Worm (Caenorhabditis elegans) whole organism, L2 larva: ENCODE results near the gene rig-4.
A peak's percentile ranks its signal among the peaks of the same experiment; 100 is the strongest.

Experiments used
- C34F6.9 ChIP-seq: fragments of 150-350 bp; optimal IDR thresholded peaks from 2 replicates; lab custom pipeline; 2014; ENCODE audit warnings: missing biosample characterization, missing genetic modification characterization
- R02D3.7 ChIP-seq: fragments of 150-350 bp; optimal IDR thresholded peaks from 2 replicates; lab custom pipeline; 2014; ENCODE audit warnings: missing biosample characterization, missing genetic modification characterization
- Y55F3AM.14 ChIP-seq: fragments of 200-800 bp; sonication (Bioruptor generic); optimal IDR thresholded peaks from 2 replicates; lab custom pipeline; 2018; ENCODE audit warnings: mild to moderate bottlenecking, missing genetic modification characterization, missing compliant biosample characterization
- aly-2 ChIP-seq: fragments of 150-350 bp; optimal IDR thresholded peaks from 2 replicates; lab custom pipeline; 2014; ENCODE audit warnings: missing biosample characterization, missing genetic modification characterization
- ama-1 ChIP-seq: fragments of 150-350 bp; optimal IDR thresholded peaks from 2 replicates; lab custom pipeline; 2018; ENCODE audit warnings: inconsistent platforms
- blmp-1 ChIP-seq: sonication (generic microtip); optimal IDR thresholded peaks from 2 replicates; lab custom pipeline; 2017; ENCODE audit warnings: missing genetic modification characterization, mild to moderate bottlenecking, missing compliant biosample characterization, antibody characterized with exemption, moderate library complexity; ENCODE audit not compliant: insufficient read depth
- ceh-16 ChIP-seq: fragments of 150-350 bp; optimal IDR thresholded peaks from 2 replicates; lab custom pipeline; 2014; ENCODE audit warnings: missing biosample characterization, missing genetic modification characterization
- crh-2 ChIP-seq: sonication (generic microtip); optimal IDR thresholded peaks from 2 replicates; lab custom pipeline; 2017; ENCODE audit warnings: missing biosample characterization, missing genetic modification characterization
- dmd-4 ChIP-seq: sonication (generic microtip); optimal IDR thresholded peaks from 2 replicates; lab custom pipeline; 2017; ENCODE audit warnings: missing biosample characterization, missing genetic modification characterization
- egl-27 ChIP-seq: sonication (generic microtip); optimal IDR thresholded peaks from 3 replicates; lab custom pipeline; 2017; ENCODE audit warnings: missing biosample characterization, missing genetic modification reagents, missing genetic modification characterization
- elt-1 ChIP-seq: fragments of 150-350 bp; optimal IDR thresholded peaks from 2 replicates; lab custom pipeline; 2014; ENCODE audit warnings: missing biosample characterization, missing genetic modification characterization
- elt-3 ChIP-seq: sonication (generic microtip); optimal IDR thresholded peaks from 2 replicates; lab custom pipeline; 2017; ENCODE audit warnings: missing biosample characterization, missing genetic modification characterization
- lin-11 ChIP-seq: fragments of 150-350 bp; sonication (generic microtip); optimal IDR thresholded peaks from 2 replicates; lab custom pipeline; 2014; ENCODE audit warnings: missing biosample characterization, missing genetic modification characterization, inconsistent platforms, mixed read lengths
- lin-13 ChIP-seq: fragments of 150-350 bp; optimal IDR thresholded peaks from 2 replicates; lab custom pipeline; 2014; ENCODE audit warnings: missing biosample characterization, missing genetic modification reagents, missing genetic modification characterization
- mab-5 ChIP-seq: fragments of 150-350 bp; optimal IDR thresholded peaks from 2 replicates; lab custom pipeline; 2014; ENCODE audit warnings: missing biosample characterization, missing genetic modification characterization
- mbf-1 ChIP-seq: sonication (generic microtip); optimal IDR thresholded peaks from 2 replicates; lab custom pipeline; 2017; ENCODE audit warnings: missing biosample characterization, missing genetic modification characterization
- mdl-1 ChIP-seq, 2 experiments: fragments of 150-350 bp in 1 of 2; sonication (generic microtip) in 1 of 2; optimal IDR thresholded peaks; 2 replicates each; lab custom pipeline; 2017; ENCODE audit warnings: missing biosample characterization in 2 of 2, missing genetic modification characterization in 2 of 2
- nhr-12 ChIP-seq: fragments of 150-350 bp; optimal IDR thresholded peaks from 2 replicates; lab custom pipeline; 2014; ENCODE audit warnings: missing biosample characterization, missing genetic modification characterization
- nhr-23 ChIP-seq: fragments of 150-350 bp; optimal IDR thresholded peaks from 2 replicates; lab custom pipeline; 2014; ENCODE audit warnings: missing biosample characterization, missing genetic modification reagents, missing genetic modification characterization
- nhr-25 ChIP-seq: fragments of 150-350 bp; sonication (generic microtip); optimal IDR thresholded peaks from 3 replicates; lab custom pipeline; 2014; ENCODE audit warnings: missing biosample characterization, missing genetic modification characterization
- nhr-6 ChIP-seq: fragments of 150-350 bp; optimal IDR thresholded peaks from 2 replicates; lab custom pipeline; 2014; ENCODE audit warnings: missing biosample characterization, missing genetic modification characterization
- nhr-77 ChIP-seq: fragments of 150-350 bp; optimal IDR thresholded peaks from 2 replicates; lab custom pipeline; 2014; ENCODE audit warnings: missing biosample characterization, missing genetic modification characterization
- peb-1 ChIP-seq: fragments of 150-350 bp; optimal IDR thresholded peaks from 2 replicates; lab custom pipeline; 2014; ENCODE audit warnings: missing biosample characterization, missing genetic modification characterization
- sma-3 ChIP-seq: sonication (generic microtip); optimal IDR thresholded peaks from 2 replicates; lab custom pipeline; 2016; ENCODE audit warnings: missing genetic modification reagents, missing genetic modification characterization, missing compliant biosample characterization
- sma-9 ChIP-seq, 2 experiments: fragments of 150-350 bp in 1 of 2; sonication (generic microtip) in 1 of 2; optimal IDR thresholded peaks; 2 replicates each; lab custom pipeline; 2014 to 2016; ENCODE audit warnings: missing genetic modification characterization in 2 of 2, mild to moderate bottlenecking in 1 of 2, missing biosample characterization in 1 of 2, missing compliant biosample characterization in 1 of 2, missing genetic modification reagents in 1 of 2, moderate library complexity in 1 of 2
- snpc-4 ChIP-seq: fragments of 150-350 bp; optimal IDR thresholded peaks from 2 replicates; lab custom pipeline; 2014; ENCODE audit warnings: missing biosample characterization, missing genetic modification characterization
- unc-55 ChIP-seq: fragments of 150-350 bp; sonication (generic microtip); optimal IDR thresholded peaks from 3 replicates; lab custom pipeline; 2014; ENCODE audit warnings: missing biosample characterization, missing genetic modification reagents, missing genetic modification characterization
- zag-1 ChIP-seq: fragments of 150-350 bp; optimal IDR thresholded peaks from 2 replicates; lab custom pipeline; 2014; ENCODE audit warnings: missing biosample characterization, missing genetic modification characterization

Gene rig-4

DNA sequence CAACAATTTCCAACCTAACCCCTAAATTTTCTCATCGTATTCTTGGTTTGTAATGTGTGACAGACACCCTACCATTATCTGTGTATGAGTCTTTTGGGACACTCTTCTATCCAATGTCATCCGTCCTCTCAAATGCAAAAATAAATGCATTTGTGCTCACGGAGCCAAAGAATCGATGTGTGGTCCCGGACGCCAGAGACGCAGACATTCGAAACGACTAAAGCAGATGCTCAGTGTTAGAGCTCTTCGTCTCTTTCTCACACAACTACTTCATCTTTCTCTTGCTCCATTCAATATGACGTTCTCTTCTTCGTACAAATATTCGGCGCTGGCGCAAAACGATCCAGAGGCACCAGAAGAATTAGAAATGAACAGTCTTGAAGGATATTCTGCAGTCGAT, 24.3 kb downstream of the rig-4 start, which contains the start of gene unc-24:
Gene unc-24, plus strand, starts transcription at position 283 of the 400 bp plus-strand sequence.
- TF ChIP-seq unc-55 (GFP tag; lab: Kevin White, UChicago) (peak; percentile 73), lin-13 (GFP tag; lab: Kevin White, UChicago) (no peak), mab-5 (peak; percentile 42), zag-1 (peak; percentile 17), crh-2 (tag; lab: Kevin White, UChicago) (peak; percentile 13), sma-9 (GFP tag; optimal IDR thresholded peaks at IDR 0.05; lab: Kevin White, UChicago) (peak; percentile 16), sma-9 (tag; optimal IDR thresholded peaks at IDR 0.05; lab: Kevin White, UChicago) (no peak), aly-2 (tag; lab: Kevin White, UChicago) (no peak), C34F6.9 (peak; percentile 48)
- TF ChIP-seq, all 48 proteins: peak for 6

DNA sequence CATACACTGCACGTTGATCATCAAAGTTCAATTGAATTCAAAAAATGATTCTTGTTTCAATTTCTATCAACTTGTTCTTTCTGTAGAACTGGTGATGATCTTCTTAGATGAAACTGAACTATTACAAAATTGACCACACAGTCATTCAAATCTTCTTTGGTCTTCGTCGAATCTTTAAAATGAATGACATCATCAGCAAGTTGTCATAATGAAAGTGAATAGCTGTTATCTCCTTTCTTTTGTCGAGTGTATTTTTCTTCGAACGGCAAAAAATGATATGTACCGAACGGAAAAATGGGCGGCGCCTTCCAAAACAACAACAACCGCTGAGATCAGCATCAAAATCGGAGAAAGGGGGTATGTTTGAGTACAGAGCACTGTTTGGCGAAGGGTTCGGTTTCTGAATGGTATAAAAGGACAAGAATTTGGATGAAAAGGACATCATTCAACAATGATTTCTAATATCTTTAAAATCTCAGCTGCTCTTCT, 26.4 kb downstream of the rig-4 start, which contains the start of gene ora-1:
Gene ora-1, plus strand, starts transcription at position 439 of the 489 bp plus-strand sequence.
- TF ChIP-seq elt-3 (tag; lab: Kevin White, UChicago), result no peak
- no peak for TF ChIP-seq ama-1
- no peak for TF ChIP-seq lin-11
- peak; percentile 78 for TF ChIP-seq blmp-1 (tag; lab: Kevin White, UChicago)
- TF ChIP-seq nhr-25 (tag; lab: Kevin White, UChicago), result peak; percentile 41
- TF ChIP-seq sma-9 (GFP tag; optimal IDR thresholded peaks at IDR 0.05; lab: Kevin White, UChicago), result no peak
- TF ChIP-seq sma-9 (tag; optimal IDR thresholded peaks at IDR 0.05; lab: Kevin White, UChicago), result no peak
- TF ChIP-seq nhr-6 (tag; lab: Kevin White, UChicago), result no peak
- TF ChIP-seq ceh-16 (tag; lab: Kevin White, UChicago), result no peak
- TF ChIP-seq, all 48 proteins: peak for 2

DNA sequence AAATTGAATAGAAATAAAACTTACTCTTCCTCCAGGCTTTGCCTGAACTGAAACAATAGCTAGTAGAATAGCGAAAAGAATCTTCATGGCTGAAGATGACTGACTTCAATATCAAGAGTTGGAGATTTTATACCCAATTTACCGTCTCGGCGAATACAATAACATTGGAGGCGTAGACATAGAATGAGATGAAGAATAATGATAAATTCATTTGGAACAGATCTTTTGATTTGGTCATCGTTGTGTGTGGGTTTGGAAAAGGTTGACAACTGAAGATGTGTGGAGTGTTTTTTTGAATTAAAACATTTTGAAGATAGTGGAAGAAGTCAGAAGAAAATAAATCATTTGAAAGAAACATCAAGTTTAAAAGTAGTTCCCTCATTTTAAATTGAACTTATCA, 27.7 kb downstream of the rig-4 start, which contains the start of gene F57H12.6:
Gene F57H12.6, minus strand, starts transcription at position 101 of the 400 bp plus-strand sequence.
- TF ChIP-seq mbf-1 (tag; lab: Kevin White, UChicago) (no peak), peb-1 (no peak), nhr-12 (tag; lab: Kevin White, UChicago) (no peak), zag-1 (no peak), ama-1 (no peak), nhr-77 (tag; lab: Kevin White, UChicago) (no peak), sma-3 (GFP tag; lab: Kevin White, UChicago) (no peak), dmd-4 (tag; lab: Kevin White, UChicago) (no peak), aly-2 (tag; lab: Kevin White, UChicago) (no peak)

DNA sequence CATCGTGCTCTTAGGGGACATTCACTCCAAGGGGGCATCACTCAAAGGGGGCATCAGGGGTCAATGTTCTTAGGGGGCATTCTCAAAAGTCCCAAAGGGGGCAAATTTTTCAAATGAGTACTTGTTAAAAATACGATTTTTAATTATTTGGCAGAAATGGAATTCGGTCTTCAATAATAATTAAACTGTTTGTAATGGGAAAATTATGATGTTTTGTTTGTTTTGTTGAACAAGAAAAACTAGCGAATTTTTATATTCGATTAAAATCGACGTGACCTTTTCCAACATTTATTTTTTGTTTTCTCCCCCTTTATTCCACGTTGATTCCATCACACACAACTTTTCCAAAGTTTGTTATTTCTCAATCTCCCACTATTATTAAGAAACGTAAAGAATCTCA, 36.9 kb downstream of the rig-4 start, which contains the start of gene F57H12.5:
Gene F57H12.5, plus strand, starts transcription at position 301 of the 400 bp plus-strand sequence.
- TF ChIP-seq elt-1 (tag; lab: Kevin White, UChicago) (no peak), lin-11 (no peak), crh-2 (tag; lab: Kevin White, UChicago) (no peak), egl-27 (tag; lab: Kevin White, UChicago) (no peak), unc-55 (GFP tag; lab: Kevin White, UChicago) (no peak), C34F6.9 (no peak), aly-2 (tag; lab: Kevin White, UChicago) (no peak), mdl-1 (tag; optimal IDR thresholded peaks at IDR 0.05; lab: Kevin White, UChicago) (no peak)

DNA sequence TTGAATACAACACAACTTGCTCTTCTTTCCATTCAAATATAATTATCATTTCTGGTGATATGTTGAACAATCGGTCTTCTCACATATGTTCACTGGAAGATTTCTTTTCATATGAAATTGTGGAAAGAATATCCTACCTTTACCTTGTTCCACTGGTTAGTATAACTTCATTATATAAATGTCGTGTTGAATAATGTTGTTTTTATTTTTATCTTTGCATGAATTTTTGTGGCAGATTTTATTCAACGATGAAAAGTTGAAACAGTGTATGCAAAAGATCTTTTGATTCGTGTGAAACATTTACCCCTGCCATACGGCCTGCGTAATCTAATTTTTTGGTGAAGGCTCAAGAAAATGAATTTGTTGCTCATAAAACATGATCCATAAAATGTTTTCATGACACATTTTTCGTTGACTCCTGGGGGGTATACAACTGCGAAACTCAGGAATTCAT, 42.0 kb downstream of the rig-4 start:
- no peak for TF ChIP-seq egl-27 (tag; lab: Kevin White, UChicago)
- TF ChIP-seq unc-55 (GFP tag; lab: Kevin White, UChicago), result no peak
- no peak for TF ChIP-seq ama-1
- no peak for TF ChIP-seq nhr-25 (tag; lab: Kevin White, UChicago)
- no peak for TF ChIP-seq nhr-6 (tag; lab: Kevin White, UChicago)

DNA sequence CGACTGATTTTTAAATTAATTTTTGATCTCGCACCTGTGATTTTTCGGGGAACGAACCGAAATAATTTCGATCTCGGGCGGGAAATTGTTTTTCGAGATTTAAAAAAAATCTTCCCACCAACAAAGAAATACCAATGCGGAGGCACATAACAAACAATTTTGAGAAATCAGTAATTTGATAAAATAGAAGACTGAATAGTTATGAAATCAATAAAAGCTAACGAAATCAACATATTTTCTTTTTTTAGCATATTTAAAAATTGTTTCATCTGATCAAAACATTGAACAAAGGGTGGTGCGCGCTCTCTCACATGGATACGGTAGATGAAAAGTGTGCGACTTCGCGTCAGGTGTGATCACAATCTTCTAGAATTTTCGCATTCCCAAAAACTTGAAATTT, 45.8 kb downstream of the rig-4 start:
- TF ChIP-seq nhr-12 (tag; lab: Kevin White, UChicago), result no peak
- no peak for TF ChIP-seq snpc-4 (tag; lab: Kevin White, UChicago)
- TF ChIP-seq elt-3 (tag; lab: Kevin White, UChicago), result no peak
- TF ChIP-seq R02D3.7, result no peak
- TF ChIP-seq lin-13 (GFP tag; lab: Kevin White, UChicago), result no peak
- no peak for TF ChIP-seq peb-1
- TF ChIP-seq ceh-16 (tag; lab: Kevin White, UChicago), result no peak
- TF ChIP-seq mab-5, result no peak
- TF ChIP-seq nhr-23 (tag; lab: Kevin White, UChicago), result no peak
- TF ChIP-seq nhr-77 (tag; lab: Kevin White, UChicago), result no peak
- TF ChIP-seq Y55F3AM.14 (GFP tag; lab: Kevin White, UChicago), result no peak
- no peak for TF ChIP-seq nhr-25 (tag; lab: Kevin White, UChicago)
- TF ChIP-seq mbf-1 (tag; lab: Kevin White, UChicago), result no peak
